Worm (Caenorhabditis elegans): Measurements from ENCODE around the gene metl-2.

DNA sequence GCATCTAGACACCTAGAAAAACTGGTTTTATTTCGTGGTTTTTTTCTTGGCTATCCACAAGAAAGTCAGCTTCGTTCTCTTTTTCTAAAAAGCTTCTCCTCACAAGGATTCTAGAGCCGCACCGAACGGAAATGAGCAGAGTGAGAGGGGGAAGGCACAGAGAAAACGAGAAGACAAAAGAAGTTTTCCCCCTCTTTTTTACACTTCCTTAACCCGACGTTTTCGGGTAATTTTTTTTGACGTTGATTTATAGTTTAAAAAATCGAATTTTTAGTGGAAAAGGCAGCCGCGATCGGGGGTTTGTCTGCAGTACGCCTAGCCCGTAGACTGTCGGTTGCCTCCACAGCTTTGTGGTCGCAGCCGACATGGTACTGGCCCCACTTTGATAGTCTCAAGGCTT, 23.2 kb upstream of the metl-2 start:
- TF ChIP-seq zip-8 (tag; optimal IDR thresholded peaks at IDR 0.05): no peak
- no peak for TF ChIP-seq elt-3 (tag; optimal IDR thresholded peaks at IDR 0.05)
- no peak for TF ChIP-seq nhr-237 (tag; optimal IDR thresholded peaks at IDR 0.05)
- no peak for TF ChIP-seq ceh-39 (tag; optimal IDR thresholded peaks at IDR 0.05)

Measured in whole organism, mixed stage, embryonic.